Worm (Caenorhabditis elegans) whole organism, L2 larva: Measurements from ENCODE around the gene T28C12.1.
A peak's percentile ranks its signal among the peaks of the same experiment; 100 is the strongest.

Source experiments
- C34F6.9 ChIP-seq: fragments of 150-350 bp; optimal IDR thresholded peaks from 2 replicates; lab custom pipeline; 2014; ENCODE audit warnings: missing biosample characterization, missing genetic modification characterization
- F13H6.1 ChIP-seq: sonication (generic microtip); optimal IDR thresholded peaks from 2 replicates; lab custom pipeline; 2016; ENCODE audit warnings: missing genetic modification characterization, missing compliant biosample characterization
- R02D3.7 ChIP-seq: fragments of 150-350 bp; optimal IDR thresholded peaks from 2 replicates; lab custom pipeline; 2014; ENCODE audit warnings: missing biosample characterization, missing genetic modification characterization
- Y55F3AM.14 ChIP-seq: fragments of 200-800 bp; sonication (Bioruptor generic); optimal IDR thresholded peaks from 2 replicates; lab custom pipeline; 2018; ENCODE audit warnings: mild to moderate bottlenecking, missing genetic modification characterization, missing compliant biosample characterization
- ZK546.5 ChIP-seq: sonication (generic microtip); optimal IDR thresholded peaks from 2 replicates; lab custom pipeline; 2017; ENCODE audit warnings: missing biosample characterization, missing genetic modification characterization
- alr-1 ChIP-seq: fragments of 150-350 bp; optimal IDR thresholded peaks from 2 replicates; lab custom pipeline; 2014; ENCODE audit warnings: missing biosample characterization, missing genetic modification characterization
- aly-2 ChIP-seq: fragments of 150-350 bp; optimal IDR thresholded peaks from 2 replicates; lab custom pipeline; 2014; ENCODE audit warnings: missing biosample characterization, missing genetic modification characterization
- blmp-1 ChIP-seq: sonication (generic microtip); optimal IDR thresholded peaks from 2 replicates; lab custom pipeline; 2017; ENCODE audit warnings: missing genetic modification characterization, mild to moderate bottlenecking, missing compliant biosample characterization, antibody characterized with exemption, moderate library complexity; ENCODE audit not compliant: insufficient read depth
- ceh-16 ChIP-seq: fragments of 150-350 bp; optimal IDR thresholded peaks from 2 replicates; lab custom pipeline; 2014; ENCODE audit warnings: missing biosample characterization, missing genetic modification characterization
- ceh-82 ChIP-seq: fragments of 150-350 bp; optimal IDR thresholded peaks from 2 replicates; lab custom pipeline; 2014; ENCODE audit warnings: missing biosample characterization, missing genetic modification characterization
- crh-2 ChIP-seq: sonication (generic microtip); optimal IDR thresholded peaks from 2 replicates; lab custom pipeline; 2017; ENCODE audit warnings: missing biosample characterization, missing genetic modification characterization
- egl-27 ChIP-seq: sonication (generic microtip); optimal IDR thresholded peaks from 3 replicates; lab custom pipeline; 2017; ENCODE audit warnings: missing biosample characterization, missing genetic modification reagents, missing genetic modification characterization
- elt-1 ChIP-seq: fragments of 150-350 bp; optimal IDR thresholded peaks from 2 replicates; lab custom pipeline; 2014; ENCODE audit warnings: missing biosample characterization, missing genetic modification characterization
- elt-3 ChIP-seq: sonication (generic microtip); optimal IDR thresholded peaks from 2 replicates; lab custom pipeline; 2017; ENCODE audit warnings: missing biosample characterization, missing genetic modification characterization
- fos-1 ChIP-seq: fragments of 150-350 bp; optimal IDR thresholded peaks from 2 replicates; lab custom pipeline; 2014; ENCODE audit warnings: missing biosample characterization, missing genetic modification characterization
- gmeb-1 ChIP-seq: fragments of 150-350 bp; optimal IDR thresholded peaks from 2 replicates; lab custom pipeline; 2014; ENCODE audit warnings: missing biosample characterization, missing genetic modification characterization
- lin-11 ChIP-seq: fragments of 150-350 bp; sonication (generic microtip); optimal IDR thresholded peaks from 2 replicates; lab custom pipeline; 2014; ENCODE audit warnings: missing biosample characterization, missing genetic modification characterization, inconsistent platforms, mixed read lengths
- lin-13 ChIP-seq: fragments of 150-350 bp; optimal IDR thresholded peaks from 2 replicates; lab custom pipeline; 2014; ENCODE audit warnings: missing biosample characterization, missing genetic modification reagents, missing genetic modification characterization
- lin-39 ChIP-seq: fragments of 150-350 bp; optimal IDR thresholded peaks from 2 replicates; lab custom pipeline; 2014; ENCODE audit warnings: missing biosample characterization, missing genetic modification reagents, missing genetic modification characterization
- lsy-2 ChIP-seq, 2 experiments: fragments of 150-350 bp in 1 of 2; sonication (generic microtip) in 1 of 2; optimal IDR thresholded peaks; 2 replicates each; lab custom pipeline; 2014 to 2017; ENCODE audit warnings: missing biosample characterization in 2 of 2, missing genetic modification characterization in 2 of 2
- mab-5 ChIP-seq: fragments of 150-350 bp; optimal IDR thresholded peaks from 2 replicates; lab custom pipeline; 2014; ENCODE audit warnings: missing biosample characterization, missing genetic modification characterization
- mbf-1 ChIP-seq: sonication (generic microtip); optimal IDR thresholded peaks from 2 replicates; lab custom pipeline; 2017; ENCODE audit warnings: missing biosample characterization, missing genetic modification characterization
- mdl-1 ChIP-seq, 2 experiments: fragments of 150-350 bp in 1 of 2; sonication (generic microtip) in 1 of 2; optimal IDR thresholded peaks; 2 replicates each; lab custom pipeline; 2017; ENCODE audit warnings: missing biosample characterization in 2 of 2, missing genetic modification characterization in 2 of 2
- nhr-10 ChIP-seq: sonication (generic microtip); optimal IDR thresholded peaks from 2 replicates; lab custom pipeline; 2017; ENCODE audit warnings: missing biosample characterization, missing genetic modification characterization
- nhr-11 ChIP-seq: fragments of 150-350 bp; optimal IDR thresholded peaks from 2 replicates; lab custom pipeline; 2014; ENCODE audit warnings: missing biosample characterization, missing genetic modification characterization
- nhr-129 ChIP-seq: fragments of 150-350 bp; optimal IDR thresholded peaks from 2 replicates; lab custom pipeline; 2014; ENCODE audit warnings: missing biosample characterization, missing genetic modification characterization
- nhr-21 ChIP-seq: fragments of 150-350 bp; optimal IDR thresholded peaks from 2 replicates; lab custom pipeline; 2014; ENCODE audit warnings: missing biosample characterization, missing genetic modification characterization
- nhr-237 ChIP-seq: fragments of 150-350 bp; optimal IDR thresholded peaks from 2 replicates; lab custom pipeline; 2014; ENCODE audit warnings: missing biosample characterization, missing genetic modification characterization
- nhr-25 ChIP-seq: fragments of 150-350 bp; sonication (generic microtip); optimal IDR thresholded peaks from 3 replicates; lab custom pipeline; 2014; ENCODE audit warnings: missing biosample characterization, missing genetic modification characterization
- nhr-77 ChIP-seq: fragments of 150-350 bp; optimal IDR thresholded peaks from 2 replicates; lab custom pipeline; 2014; ENCODE audit warnings: missing biosample characterization, missing genetic modification characterization
- peb-1 ChIP-seq: fragments of 150-350 bp; optimal IDR thresholded peaks from 2 replicates; lab custom pipeline; 2014; ENCODE audit warnings: missing biosample characterization, missing genetic modification characterization
- sem-4 ChIP-seq: fragments of 150-350 bp; optimal IDR thresholded peaks from 2 replicates; lab custom pipeline; 2014; ENCODE audit warnings: missing biosample characterization, missing genetic modification reagents, missing genetic modification characterization
- sma-3 ChIP-seq: sonication (generic microtip); optimal IDR thresholded peaks from 2 replicates; lab custom pipeline; 2016; ENCODE audit warnings: missing genetic modification reagents, missing genetic modification characterization, missing compliant biosample characterization
- sma-9 ChIP-seq, 2 experiments: fragments of 150-350 bp in 1 of 2; sonication (generic microtip) in 1 of 2; optimal IDR thresholded peaks; 2 replicates each; lab custom pipeline; 2014 to 2016; ENCODE audit warnings: missing genetic modification characterization in 2 of 2, mild to moderate bottlenecking in 1 of 2, missing biosample characterization in 1 of 2, missing compliant biosample characterization in 1 of 2, missing genetic modification reagents in 1 of 2, moderate library complexity in 1 of 2
- snpc-4 ChIP-seq: fragments of 150-350 bp; optimal IDR thresholded peaks from 2 replicates; lab custom pipeline; 2014; ENCODE audit warnings: missing biosample characterization, missing genetic modification characterization
- unc-39 ChIP-seq: fragments of 150-350 bp; optimal IDR thresholded peaks from 2 replicates; lab custom pipeline; 2014; ENCODE audit warnings: missing biosample characterization, missing genetic modification characterization
- unc-62 ChIP-seq: fragments of 150-350 bp; optimal IDR thresholded peaks from 2 replicates; lab custom pipeline; 2014; ENCODE audit warnings: missing biosample characterization, missing genetic modification reagents, missing genetic modification characterization
- zag-1 ChIP-seq: fragments of 150-350 bp; optimal IDR thresholded peaks from 2 replicates; lab custom pipeline; 2014; ENCODE audit warnings: missing biosample characterization, missing genetic modification characterization
- ztf-1 ChIP-seq: fragments of 200-800 bp; sonication (Bioruptor generic); conservative IDR thresholded peaks from 2 replicates; pipeline ENCODE4 v1.3.6; 2022; ENCODE audit warnings: missing genetic modification characterization, missing compliant biosample characterization
- ztf-11 ChIP-seq: sonication (generic microtip); optimal IDR thresholded peaks from 2 replicates; lab custom pipeline; 2017; ENCODE audit warnings: missing biosample characterization, missing genetic modification characterization
- ztf-4 ChIP-seq: fragments of 150-350 bp; optimal IDR thresholded peaks from 2 replicates; lab custom pipeline; 2014; ENCODE audit warnings: missing biosample characterization, missing genetic modification characterization

The T28C12.1 gene

ce11 chrV:6342502-6342901 is 10.8 kb downstream of the T28C12.1 start:
- TF ChIP-seq ceh-82 (tag; lab: Kevin White, UChicago), result no peak
- TF ChIP-seq nhr-129, result peak; percentile 67
- peak; percentile 94 for TF ChIP-seq F13H6.1 (tag; lab: Kevin White, UChicago)
- TF ChIP-seq lsy-2 (tag; optimal IDR thresholded peaks at IDR 0.05; lab: Kevin White, UChicago), result peak in 1 of 2 experiments; percentile 22
- peak; percentile 8 for TF ChIP-seq C34F6.9
- peak; percentile 55 for TF ChIP-seq sma-9 (GFP tag; optimal IDR thresholded peaks at IDR 0.05; lab: Kevin White, UChicago)
- no peak for TF ChIP-seq sma-9 (tag; optimal IDR thresholded peaks at IDR 0.05; lab: Kevin White, UChicago)

- no peak for TF ChIP-seq ZK546.5 (tag; lab: Kevin White, UChicago)
- no peak for TF ChIP-seq lin-39 (tag; lab: Kevin White, UChicago)
- TF ChIP-seq F13H6.1 (tag; lab: Kevin White, UChicago), result peak; percentile 51
- TF ChIP-seq zag-1 (tag; lab: Kevin White, UChicago), result no peak
- TF ChIP-seq nhr-129, result peak; percentile 26
- no peak for TF ChIP-seq blmp-1 (tag; lab: Kevin White, UChicago)
- TF ChIP-seq mab-5 (tag; lab: Kevin White, UChicago), result no peak
- no peak for TF ChIP-seq ztf-1 (GFP tag; lab: Robert Waterston, UW)
- no peak for TF ChIP-seq lin-13 (GFP tag; lab: Kevin White, UChicago)
- TF ChIP-seq nhr-10 (tag; lab: Kevin White, UChicago), result no peak
- TF ChIP-seq nhr-21 (tag; lab: Kevin White, UChicago), result no peak
- no peak for TF ChIP-seq unc-39 (tag; lab: Kevin White, UChicago)
- no peak for TF ChIP-seq ceh-16
- TF ChIP-seq peb-1 (tag; lab: Kevin White, UChicago), result no peak
- no peak for TF ChIP-seq mbf-1 (tag; lab: Kevin White, UChicago)
- no peak for TF ChIP-seq nhr-11
- TF ChIP-seq sma-3 (GFP tag; lab: Kevin White, UChicago), result no peak
- no peak for TF ChIP-seq gmeb-1
These were observed 12.9 kb downstream of the T28C12.1 start for ce11 chrV:6344531-6345171.

- TF ChIP-seq sma-3 (GFP tag; lab: Kevin White, UChicago), result no peak
- no peak for TF ChIP-seq sem-4
- TF ChIP-seq lin-39 (tag; lab: Kevin White, UChicago), result no peak
- TF ChIP-seq nhr-11, result no peak
- no peak for TF ChIP-seq mdl-1 (tag; optimal IDR thresholded peaks at IDR 0.05; lab: Kevin White, UChicago)
- TF ChIP-seq sma-9 (GFP tag; optimal IDR thresholded peaks at IDR 0.05; lab: Kevin White, UChicago), result peak; percentile 10
- no peak for TF ChIP-seq sma-9 (tag; optimal IDR thresholded peaks at IDR 0.05; lab: Kevin White, UChicago)
- TF ChIP-seq blmp-1 (tag; lab: Kevin White, UChicago), result no peak
- no peak for TF ChIP-seq unc-62 (GFP tag; lab: Kevin White, UChicago)
- peak; percentile 58 for TF ChIP-seq nhr-129
- no peak for TF ChIP-seq ceh-82 (tag; lab: Kevin White, UChicago)
- no peak for TF ChIP-seq peb-1 (tag; lab: Kevin White, UChicago)
- TF ChIP-seq lsy-2 (tag; optimal IDR thresholded peaks at IDR 0.05; lab: Kevin White, UChicago), result no peak
- no peak for TF ChIP-seq alr-1
- no peak for TF ChIP-seq mbf-1 (tag; lab: Kevin White, UChicago)
- peak; percentile 92 for TF ChIP-seq F13H6.1 (tag; lab: Kevin White, UChicago)
- no peak for TF ChIP-seq nhr-77 (tag; lab: Kevin White, UChicago)
- no peak for TF ChIP-seq fos-1 (tag; lab: Kevin White, UChicago)
- no peak for TF ChIP-seq elt-3
- no peak for TF ChIP-seq gmeb-1
- TF ChIP-seq aly-2 (tag; lab: Kevin White, UChicago), result no peak
- TF ChIP-seq Y55F3AM.14 (GFP tag; lab: Kevin White, UChicago), result peak; percentile 50
- no peak for TF ChIP-seq ceh-16
These were observed 14.4 kb downstream of the T28C12.1 start for ce11 chrV:6346043-6346618.

- TF ChIP-seq ZK546.5 (tag; lab: Kevin White, UChicago), result no peak
- TF ChIP-seq zag-1 (tag; lab: Kevin White, UChicago), result no peak
- no peak for TF ChIP-seq elt-1 (tag; lab: Kevin White, UChicago)
- no peak for TF ChIP-seq nhr-129
- no peak for TF ChIP-seq sma-3 (GFP tag; lab: Kevin White, UChicago)
- TF ChIP-seq nhr-10 (tag; lab: Kevin White, UChicago), result no peak
- no peak for TF ChIP-seq ztf-4
- TF ChIP-seq lin-39 (tag; lab: Kevin White, UChicago), result no peak
- peak; percentile 22 for TF ChIP-seq Y55F3AM.14 (GFP tag; lab: Kevin White, UChicago)
- no peak for TF ChIP-seq nhr-237
- no peak for TF ChIP-seq mbf-1 (tag; lab: Kevin White, UChicago)
- no peak for TF ChIP-seq snpc-4
- TF ChIP-seq peb-1 (tag; lab: Kevin White, UChicago), result no peak
- no peak for TF ChIP-seq nhr-21 (tag; lab: Kevin White, UChicago)
- no peak for TF ChIP-seq lin-11 (tag; lab: Kevin White, UChicago)
- no peak for TF ChIP-seq alr-1
- no peak for TF ChIP-seq lsy-2 (tag; optimal IDR thresholded peaks at IDR 0.05; lab: Kevin White, UChicago)
- peak; percentile 53 for TF ChIP-seq sma-9 (GFP tag; optimal IDR thresholded peaks at IDR 0.05; lab: Kevin White, UChicago)
- TF ChIP-seq sma-9 (tag; optimal IDR thresholded peaks at IDR 0.05; lab: Kevin White, UChicago), result no peak
- no peak for TF ChIP-seq R02D3.7
- no peak for TF ChIP-seq sem-4
- no peak for TF ChIP-seq ztf-11 (tag; lab: Kevin White, UChicago)
- no peak for TF ChIP-seq crh-2 (tag; lab: Kevin White, UChicago)
- no peak for TF ChIP-seq nhr-25 (tag; lab: Kevin White, UChicago)
- no peak for TF ChIP-seq mdl-1 (tag; optimal IDR thresholded peaks at IDR 0.05; lab: Kevin White, UChicago)
- TF ChIP-seq ceh-82 (tag; lab: Kevin White, UChicago), result no peak
- no peak for TF ChIP-seq elt-3
- no peak for TF ChIP-seq egl-27 (tag; lab: Kevin White, UChicago)
- TF ChIP-seq ztf-1 (GFP tag; lab: Robert Waterston, UW), result no peak
These were observed 15.2 kb downstream of the T28C12.1 start for ce11 chrV:6346906-6347305.
